Fruit fly (Drosophila melanogaster) whole organism, larva: Measurements from ENCODE around the gene mre11.

ENCODE experiments used
- noc ChIP-seq: fragments of 200-800 bp; sonication (Bioruptor generic); optimal IDR thresholded peaks from 3 replicates; lab custom pipeline; 2019; ENCODE audit warnings: missing biosample characterization, mild to moderate bottlenecking, missing genetic modification characterization, moderate library complexity

mre11 gene

dm6 chr2L:11281930-11282329, at the start of gene mre11:
TSS of gene mre11 (plus strand) at chr2L:11282090.
- no peak for TF ChIP-seq noc (tag; lab: Kevin White, UChicago)

- TF ChIP-seq noc (tag; lab: Kevin White, UChicago) = no peak
Observed at dm6 chr2L:11235534-11235933, 46.4 kb upstream of the mre11 start.

dm6 chr2L:11236364-11236763, 45.5 kb upstream of the mre11 start:
- no peak for TF ChIP-seq noc (tag; lab: Kevin White, UChicago)

dm6 chr2L:11243912-11244311, 38.0 kb upstream of the mre11 start:
- no peak for TF ChIP-seq noc (tag; lab: Kevin White, UChicago)

- TF ChIP-seq noc (tag; lab: Kevin White, UChicago) = no peak
Observed at dm6 chr2L:11247730-11248129, 34.2 kb upstream of the mre11 start.

dm6 chr2L:11249376-11249775, 32.5 kb upstream of the mre11 start:
- TF ChIP-seq noc (tag; lab: Kevin White, UChicago) = no peak

- no peak for TF ChIP-seq noc (tag; lab: Kevin White, UChicago)
Observed at dm6 chr2L:11251181-11251580, 30.7 kb upstream of the mre11 start.

- TF ChIP-seq noc (tag; lab: Kevin White, UChicago) = no peak
Observed at dm6 chr2L:11268933-11269631, 12.8 kb upstream of the mre11 start, which contains the start of gene cmet. TSS of gene cmet (minus strand) at chr2L:11269002.

- no peak for TF ChIP-seq noc (tag; lab: Kevin White, UChicago)
Observed at dm6 chr2L:11269632-11269965, 12.3 kb upstream of the mre11 start, which contains the start of gene cana. TSS of gene cana (plus strand) at chr2L:11269780.

dm6 chr2L:11271622-11272282, 10.1 kb upstream of the mre11 start:
- peak; percentile 52 for TF ChIP-seq noc (tag; lab: Kevin White, UChicago)

dm6 chr2L:11277927-11278351, 4.0 kb upstream of the mre11 start, which contains the start of gene CG33695:
TSS of gene CG33695 (plus strand) at chr2L:11278021.
- TF ChIP-seq noc (tag; lab: Kevin White, UChicago) = no peak

dm6 chr2L:11280090-11280489, 1.8 kb upstream of the mre11 start, which contains the start of gene Ppt2:
TSS of gene Ppt2 (plus strand) at chr2L:11280298.
- TF ChIP-seq noc (tag; lab: Kevin White, UChicago) = no peak

- no peak for TF ChIP-seq noc (tag; lab: Kevin White, UChicago)
Observed at dm6 chr2L:11285606-11286005, 3.7 kb downstream of the mre11 start, which contains the start of gene Osi21. TSS of gene Osi21 (minus strand) at chr2L:11285706.

- no peak for TF ChIP-seq noc (tag; lab: Kevin White, UChicago)
Observed at dm6 chr2L:11295762-11296161, 13.9 kb downstream of the mre11 start.

dm6 chr2L:11296483-11296882, 14.6 kb downstream of the mre11 start:
- TF ChIP-seq noc (tag; lab: Kevin White, UChicago) = no peak

- TF ChIP-seq noc (tag; lab: Kevin White, UChicago) = no peak
Observed at dm6 chr2L:11302507-11302906, 20.6 kb downstream of the mre11 start.

dm6 chr2L:11306091-11306490, 24.2 kb downstream of the mre11 start:
- no peak for TF ChIP-seq noc (tag; lab: Kevin White, UChicago)
